Fruit fly (Drosophila melanogaster) whole organism, embryonic: ENCODE data around the gene CG42375.
A peak's percentile ranks its signal among the peaks of the same experiment; 100 is the strongest.

Source experiments
- B-H1 ChIP-seq: fragments of 200-800 bp; sonication (Bioruptor generic); IDR thresholded peaks from 3 replicates; pipeline ENCODE4 v1.3.6; 2022; ENCODE audit warnings: missing biosample characterization, missing genetic modification characterization
- Blimp-1 ChIP-seq: fragments of 200-800 bp; sonication (Bioruptor generic); optimal IDR thresholded peaks from 3 replicates; lab custom pipeline; 2018; ENCODE audit warnings: missing biosample characterization, missing genetic modification characterization, mild to moderate bottlenecking, moderate library complexity, missing genetic modification reagents
- BtbVII ChIP-seq: fragments of 200-800 bp; sonication (Bioruptor generic); optimal IDR thresholded peaks from 3 replicates; lab custom pipeline; 2017; ENCODE audit warnings: missing biosample characterization, mild to moderate bottlenecking, missing genetic modification characterization
- CG10565 ChIP-seq: fragments of 200-800 bp; sonication (Bioruptor generic); optimal IDR thresholded peaks from 3 replicates; lab custom pipeline; 2016; ENCODE audit warnings: missing biosample characterization, mild to moderate bottlenecking, missing genetic modification characterization
- CG11247 ChIP-seq: fragments of 200-800 bp; sonication (Bioruptor generic); IDR thresholded peaks from 2 replicates; pipeline ENCODE4 v1.3.6; 2022; ENCODE audit warnings: missing biosample characterization, missing genetic modification characterization
- CG11398 ChIP-seq: fragments of 200-800 bp; sonication (Bioruptor generic); optimal IDR thresholded peaks from 2 replicates; lab custom pipeline; 2016; ENCODE audit warnings: missing biosample characterization, missing genetic modification characterization
- CG12104 ChIP-seq: fragments of 200-800 bp; sonication (Bioruptor generic); optimal IDR thresholded peaks from 3 replicates; lab custom pipeline; 2016; ENCODE audit warnings: missing biosample characterization, missing genetic modification characterization
- CG18476 ChIP-seq: fragments of 200-800 bp; sonication (Bioruptor generic); optimal IDR thresholded peaks from 2 replicates; lab custom pipeline; 2016; ENCODE audit warnings: missing biosample characterization, mild to moderate bottlenecking, missing genetic modification characterization
- CG2202 ChIP-seq: fragments of 200-800 bp; sonication (Bioruptor generic); optimal IDR thresholded peaks from 2 replicates; lab custom pipeline; 2018; ENCODE audit warnings: missing biosample characterization, mild to moderate bottlenecking, missing genetic modification characterization
- CG30020 ChIP-seq: fragments of 200-800 bp; optimal IDR thresholded peaks from 2 replicates; lab custom pipeline; 2019; ENCODE audit warnings: missing biosample characterization, mild to moderate bottlenecking, missing genetic modification characterization, moderate library complexity
- CG30431 ChIP-seq: fragments of 200-800 bp; sonication (Bioruptor generic); optimal IDR thresholded peaks from 2 replicates; lab custom pipeline; 2017; ENCODE audit warnings: missing biosample characterization, missing genetic modification characterization
- CG4424 ChIP-seq: fragments of 200-800 bp; sonication (Bioruptor generic); optimal IDR thresholded peaks from 3 replicates; lab custom pipeline; 2016; ENCODE audit warnings: missing biosample characterization, missing genetic modification characterization
- CG5953 ChIP-seq: fragments of 200-800 bp; sonication (Bioruptor generic); IDR thresholded peaks from 2 replicates; pipeline ENCODE4 v1.3.6; 2022; ENCODE audit warnings: missing biosample characterization, missing genetic modification characterization
- CG7357 ChIP-seq: fragments of 200-800 bp; sonication (Bioruptor generic); IDR thresholded peaks from 3 replicates; pipeline ENCODE4 v1.3.6; 2022; ENCODE audit warnings: missing biosample characterization, missing genetic modification characterization
- CG8290 ChIP-seq, 3 experiments: fragments of 200-800 bp; sonication (Bioruptor generic); optimal IDR thresholded peaks; 2 replicates each; lab custom pipeline; 2016 to 2019; ENCODE audit warnings: missing biosample characterization in 3 of 3, missing genetic modification characterization in 3 of 3, mild to moderate bottlenecking in 2 of 3, moderate library complexity in 1 of 3
- CG8388 ChIP-seq: fragments of 200-800 bp; sonication (Bioruptor generic); optimal IDR thresholded peaks from 2 replicates; lab custom pipeline; 2019; ENCODE audit warnings: missing biosample characterization, mild to moderate bottlenecking, missing genetic modification characterization, moderate library complexity
- CG8944 ChIP-seq: fragments of 200-800 bp; sonication (Bioruptor generic); optimal IDR thresholded peaks from 3 replicates; lab custom pipeline; 2016; ENCODE audit warnings: missing biosample characterization, missing genetic modification characterization
- Ets97D ChIP-seq: fragments of 200-800 bp; sonication (Bioruptor generic); optimal IDR thresholded peaks from 3 replicates; lab custom pipeline; 2016; ENCODE audit warnings: missing biosample characterization, missing genetic modification characterization
- Hand ChIP-seq: fragments of 200-800 bp; sonication (Bioruptor generic); optimal IDR thresholded peaks from 2 replicates; lab custom pipeline; 2017; ENCODE audit warnings: mild to moderate bottlenecking, missing biosample characterization, missing genetic modification reagents, missing genetic modification characterization
- Hr39 ChIP-seq: fragments of >200 bp; optimal IDR thresholded peaks from 2 replicates; lab custom pipeline; 2017
- Hr78 ChIP-seq, 2 experiments: fragments of 200-800 bp in 1 of 2; fragments of >200 bp in 1 of 2; sonication (Bioruptor generic) in 1 of 2; optimal IDR thresholded peaks; 2 replicates each; lab custom pipeline; 2017 to 2019; ENCODE audit warnings: missing biosample characterization in 2 of 2, missing genetic modification characterization in 2 of 2, mild to moderate bottlenecking in 1 of 2, moderate library complexity in 1 of 2
- Lpt ChIP-seq: fragments of >200 bp; optimal IDR thresholded peaks from 2 replicates; lab custom pipeline; 2018; ENCODE audit warnings: missing biosample characterization, missing genetic modification characterization
- Mad ChIP-seq: fragments of 200-800 bp; sonication (Bioruptor generic); optimal IDR thresholded peaks from 2 replicates; lab custom pipeline; 2016; ENCODE audit warnings: missing biosample characterization, missing genetic modification characterization
- Neu2 ChIP-seq: fragments of 200-800 bp; sonication (Bioruptor generic); optimal IDR thresholded peaks from 3 replicates; lab custom pipeline; 2016; ENCODE audit warnings: missing biosample characterization, missing genetic modification characterization, borderline replicate concordance
- Nf-YB ChIP-seq: fragments of 200-800 bp; sonication (Bioruptor generic); optimal IDR thresholded peaks from 3 replicates; lab custom pipeline; 2019; ENCODE audit warnings: missing biosample characterization, mild to moderate bottlenecking, missing genetic modification characterization, moderate library complexity
- Ssrp ChIP-seq: fragments of 200-800 bp; sonication (Bioruptor generic); optimal IDR thresholded peaks from 2 replicates; lab custom pipeline; 2018; ENCODE audit warnings: missing biosample characterization, mild to moderate bottlenecking, missing genetic modification characterization, moderate library complexity
- Stat92E ChIP-seq, 3 experiments: fragments of >200 bp in 2 of 3; fragments of 200-800 bp in 1 of 3; sonication (Bioruptor generic) in 1 of 3; optimal IDR thresholded peaks; 2 replicates each; lab custom pipeline; 2017 to 2019; ENCODE audit warnings: missing biosample characterization in 3 of 3, missing genetic modification characterization in 3 of 3, mild to moderate bottlenecking in 1 of 3, moderate library complexity in 1 of 3
- YL-1 ChIP-seq: fragments of 200-800 bp; sonication (Bioruptor generic); optimal IDR thresholded peaks from 3 replicates; lab custom pipeline; 2017; ENCODE audit warnings: missing biosample characterization, mild to moderate bottlenecking, missing genetic modification characterization
- btn ChIP-seq: fragments of 200-800 bp; sonication (Bioruptor generic); optimal IDR thresholded peaks from 2 replicates; lab custom pipeline; 2016; ENCODE audit warnings: missing biosample characterization, missing genetic modification characterization
- crol ChIP-seq: fragments of 200-800 bp; sonication (Bioruptor generic); IDR thresholded peaks from 2 replicates; pipeline ENCODE4 v1.3.6; 2022; ENCODE audit warnings: missing biosample characterization, missing genetic modification characterization
- dimm ChIP-seq: fragments of 200-800 bp; sonication (Bioruptor generic); IDR thresholded peaks from 2 replicates; pipeline ENCODE4 v1.3.6; 2022; ENCODE audit warnings: missing biosample characterization, missing genetic modification characterization
- disco-r ChIP-seq: fragments of 200-800 bp; sonication (Bioruptor generic); optimal IDR thresholded peaks from 2 replicates; lab custom pipeline; 2016; ENCODE audit warnings: missing biosample characterization, missing genetic modification characterization
- ems ChIP-seq: fragments of 200-800 bp; sonication (Bioruptor generic); optimal IDR thresholded peaks from 3 replicates; lab custom pipeline; 2016; ENCODE audit warnings: missing biosample characterization, missing genetic modification characterization
- ftz-f1 ChIP-seq: fragments of 200-800 bp; sonication (Bioruptor generic); optimal IDR thresholded peaks from 2 replicates; lab custom pipeline; 2016; ENCODE audit warnings: missing biosample characterization, missing genetic modification characterization
- gfzf ChIP-seq: fragments of 200-800 bp; sonication (Bioruptor generic); optimal IDR thresholded peaks from 2 replicates; lab custom pipeline; 2016; ENCODE audit warnings: missing biosample characterization, mild to moderate bottlenecking, missing genetic modification characterization, moderate library complexity
- gsb-n ChIP-seq: fragments of 200-800 bp; sonication (Bioruptor generic); optimal IDR thresholded peaks from 3 replicates; lab custom pipeline; 2018; ENCODE audit warnings: missing biosample characterization, mild to moderate bottlenecking, missing genetic modification characterization
- ham ChIP-seq: fragments of 200-800 bp; sonication (Bioruptor generic); IDR thresholded peaks from 2 replicates; pipeline ENCODE4 v1.3.6; 2022; ENCODE audit warnings: missing biosample characterization, missing genetic modification characterization
- inv ChIP-seq: fragments of 200-800 bp; sonication (Bioruptor generic); IDR thresholded peaks from 2 replicates; pipeline ENCODE4 v1.3.6; 2022; ENCODE audit warnings: missing biosample characterization, missing genetic modification characterization; ENCODE audit not compliant: partially characterized antibody
- kay ChIP-seq: fragments of 200-800 bp; sonication (Bioruptor generic); optimal IDR thresholded peaks from 2 replicates; lab custom pipeline; 2016; ENCODE audit warnings: missing biosample characterization, missing genetic modification characterization
- ken ChIP-seq: fragments of 200-800 bp; sonication (Bioruptor generic); IDR thresholded peaks from 3 replicates; pipeline ENCODE4 v1.3.6; 2022; ENCODE audit warnings: missing biosample characterization, missing genetic modification characterization
- lab ChIP-seq: fragments of 200-800 bp; sonication (Bioruptor generic); optimal IDR thresholded peaks from 3 replicates; lab custom pipeline; 2017; ENCODE audit warnings: missing biosample characterization, missing genetic modification characterization, mild to moderate bottlenecking, moderate library complexity, missing genetic modification reagents
- luna ChIP-seq: fragments of 200-800 bp; sonication (Bioruptor generic); optimal IDR thresholded peaks from 2 replicates; lab custom pipeline; 2016; ENCODE audit warnings: missing biosample characterization, missing genetic modification characterization
- onecut ChIP-seq: fragments of 200-800 bp; sonication (Bioruptor generic); IDR thresholded peaks from 2 replicates; pipeline ENCODE4 v1.3.6; 2022; ENCODE audit warnings: missing biosample characterization, missing genetic modification characterization
- org-1 ChIP-seq: fragments of 200-800 bp; sonication (Bioruptor generic); optimal IDR thresholded peaks from 2 replicates; lab custom pipeline; 2017; ENCODE audit warnings: missing biosample characterization, missing genetic modification characterization
- pfk ChIP-seq: fragments of 200-800 bp; sonication (Bioruptor generic); optimal IDR thresholded peaks from 2 replicates; lab custom pipeline; 2018; ENCODE audit warnings: missing biosample characterization, mild to moderate bottlenecking, missing genetic modification characterization, moderate library complexity
- psq ChIP-seq: fragments of 200-800 bp; sonication (Bioruptor generic); optimal IDR thresholded peaks from 2 replicates; lab custom pipeline; 2017; ENCODE audit warnings: missing biosample characterization, missing genetic modification characterization
- pzg ChIP-seq: fragments of 200-800 bp; sonication (Bioruptor generic); optimal IDR thresholded peaks from 3 replicates; lab custom pipeline; 2018; ENCODE audit warnings: missing biosample characterization, mild to moderate bottlenecking, missing genetic modification characterization, moderate library complexity
- repo ChIP-seq: fragments of 200-800 bp; sonication (Bioruptor generic); optimal IDR thresholded peaks from 2 replicates; lab custom pipeline; 2016; ENCODE audit warnings: missing biosample characterization, missing genetic modification characterization
- twi ChIP-seq: fragments of 200-800 bp; optimal IDR thresholded peaks from 2 replicates; lab custom pipeline; 2019; ENCODE audit warnings: missing biosample characterization, mild to moderate bottlenecking, missing genetic modification characterization, moderate library complexity
- zen2 ChIP-seq: fragments of 200-800 bp; sonication (Bioruptor generic); IDR thresholded peaks from 3 replicates; pipeline ENCODE4 v1.3.6; 2022; ENCODE audit warnings: missing biosample characterization, missing genetic modification characterization; ENCODE audit not compliant: partially characterized antibody

The CG42375 gene

dm6 chr3R:13800430-13800848 is 21.0 kb downstream of the CG42375 start (continued):
- TF ChIP-seq inv (GFP tag; lab: Robert Waterston, UW) (peak; percentile 23; the same call in 1 of the 2 replicates), CG18476 (GFP tag; lab: Kevin White, UChicago) (peak; percentile 85), crol (no peak), Hr78 (GFP tag; optimal IDR thresholded peaks at IDR 0.05; lab: Kevin White, UChicago) (peak in 1 of 2 experiments; percentile 35), CG4424 (GFP tag; lab: Kevin White, UChicago) (peak; percentile 86), gsb-n (tag; lab: Kevin White, UChicago) (peak; percentile 85), ham (GFP tag; lab: Robert Waterston, UW) (peak; percentile 70; the same call in 1 of the 2 replicates), CG11398 (GFP tag; lab: Kevin White, UChicago) (no peak), CG10565 (GFP tag; lab: Kevin White, UChicago) (no peak), kay (GFP tag; lab: Kevin White, UChicago) (peak; percentile 71), Neu2 (GFP tag; lab: Kevin White, UChicago) (no peak), CG2202 (tag; lab: Kevin White, UChicago) (peak; percentile 77), zen2 (GFP tag; lab: Robert Waterston, UW) (no peak), dimm (GFP tag; lab: Robert Waterston, UW) (peak; percentile 74), B-H1 (GFP tag; lab: Robert Waterston, UW) (peak; percentile 91), ken (peak; percentile 92), CG5953 (peak; percentile 89), luna (GFP tag; lab: Kevin White, UChicago) (no peak), Mad (GFP tag; lab: Kevin White, UChicago) (peak; percentile 17), disco-r (peak; percentile 46), Lpt (no peak), Hr39 (lab: Kevin White, UChicago) (no peak), ems (GFP tag; lab: Kevin White, UChicago) (peak; percentile 59), pzg (GFP tag; lab: Kevin White, UChicago) (no peak), psq (GFP tag; lab: Kevin White, UChicago) (peak; percentile 43), CG12104 (peak; percentile 89), YL-1 (GFP tag; lab: Kevin White, UChicago) (peak; percentile 64), CG30431 (GFP tag; lab: Kevin White, UChicago) (peak; percentile 64), Blimp-1 (GFP tag; lab: Kevin White, UChicago) (peak; percentile 88), pfk (GFP tag; lab: Kevin White, UChicago) (peak; percentile 50), CG8388 (peak; percentile 80), btn (GFP tag; lab: Kevin White, UChicago) (no peak), repo (GFP tag; lab: Kevin White, UChicago) (no peak), Stat92E (GFP tag; optimal IDR thresholded peaks at IDR 0.05; lab: Kevin White, UChicago) (no peak), onecut (GFP tag; lab: Robert Waterston, UW) (peak; percentile 93), gfzf (GFP tag; lab: Kevin White, UChicago) (no peak), org-1 (GFP tag; lab: Kevin White, UChicago) (peak; percentile 87), BtbVII (peak; percentile 94), CG7357 (peak; percentile 80), Nf-YB (GFP tag; lab: Kevin White, UChicago) (peak; percentile 73), Hand (GFP tag; lab: Kevin White, UChicago) (peak; percentile 98), Ets97D (peak; percentile 4), Ssrp (peak; percentile 85), CG8290 (GFP tag; optimal IDR thresholded peaks at IDR 0.05; lab: Kevin White, UChicago) (peak; percentile 83), CG8290 (tag; optimal IDR thresholded peaks at IDR 0.05; lab: Kevin White, UChicago) (no peak), lab (peak; percentile 97), CG11247 (GFP tag; lab: Robert Waterston, UW) (peak; percentile 90), CG30020 (no peak), CG8944 (GFP tag; lab: Kevin White, UChicago) (no peak), ftz-f1 (GFP tag; lab: Kevin White, UChicago) (no peak), twi (tag; lab: Kevin White, UChicago) (peak; percentile 17)
